Worm (Caenorhabditis elegans): ENCODE results near the gene F44E2.3.

Gene F44E2.3

DNA sequence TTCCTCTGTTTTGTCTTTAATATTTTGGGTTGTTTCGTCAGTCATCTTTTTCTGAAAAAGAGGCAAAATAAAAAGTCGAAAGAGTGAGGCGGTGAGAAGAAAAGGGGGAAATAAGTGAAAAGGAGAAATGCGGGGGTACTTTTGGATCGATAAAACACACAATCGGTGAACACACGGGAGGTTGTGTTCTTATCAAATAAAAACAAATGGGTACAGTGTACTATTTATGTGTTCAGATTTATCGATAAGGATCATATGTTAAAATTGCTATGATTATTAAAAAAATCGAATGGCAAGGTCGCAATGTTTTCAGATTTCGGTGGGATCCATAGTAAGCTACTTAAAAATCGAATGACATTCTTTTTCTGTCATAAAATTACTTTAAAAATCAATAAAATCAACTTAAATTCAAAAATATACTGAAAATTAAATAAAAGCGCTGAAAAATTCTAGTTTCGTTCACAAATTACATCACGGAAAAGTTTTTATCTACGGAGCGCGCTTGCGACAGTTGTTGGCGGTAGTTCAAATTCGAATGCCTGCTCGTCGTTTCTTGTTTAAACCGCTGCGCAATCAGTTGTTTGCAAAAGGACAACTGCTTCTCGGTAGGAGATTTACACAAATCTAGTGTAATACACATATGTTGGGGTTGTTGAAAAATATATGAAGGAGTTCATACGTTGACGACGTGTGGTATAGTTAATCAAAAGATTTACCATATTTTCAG is 19.7 kb downstream of the F44E2.3 start, which contains the start of gene prx-19 (continued):
- no peak for TF ChIP-seq elt-3 (tag; optimal IDR thresholded peaks at IDR 0.05)
- TF ChIP-seq unc-39 (tag; optimal IDR thresholded peaks at IDR 0.05), result no peak
- no peak for TF ChIP-seq ceh-82 (tag; optimal IDR thresholded peaks at IDR 0.05)
- no peak for TF ChIP-seq egl-27 (tag; optimal IDR thresholded peaks at IDR 0.05)
- no peak for TF ChIP-seq ztf-4 (tag; optimal IDR thresholded peaks at IDR 0.05)
- peak; percentile 79 for TF ChIP-seq unc-55 (GFP tag; optimal IDR thresholded peaks at IDR 0.05)
- no peak for TF ChIP-seq nhr-10 (tag; optimal IDR thresholded peaks at IDR 0.05)
- no peak for TF ChIP-seq fos-1 (tag; optimal IDR thresholded peaks at IDR 0.05)

- TF ChIP-seq lsy-2 (tag; optimal IDR thresholded peaks at IDR 0.05) (no peak), nhr-77 (tag; optimal IDR thresholded peaks at IDR 0.05) (no peak), nhr-23 (tag; optimal IDR thresholded peaks at IDR 0.05) (no peak), mab-5 (tag; optimal IDR thresholded peaks at IDR 0.05) (no peak), sma-9 (GFP tag; optimal IDR thresholded peaks at IDR 0.05) (no peak), sma-9 (tag; optimal IDR thresholded peaks at IDR 0.05) (no peak), ceh-82 (tag; optimal IDR thresholded peaks at IDR 0.05) (no peak), nhr-11 (tag; optimal IDR thresholded peaks at IDR 0.05) (no peak), lin-13 (GFP tag; optimal IDR thresholded peaks at IDR 0.05) (no peak), unc-39 (tag; optimal IDR thresholded peaks at IDR 0.05) (no peak)
These were observed 21.9 kb downstream of the F44E2.3 start, which contains the start of gene F54F2.7 for ce11 chrIII:8807246-8807645. TSS of gene F54F2.7 (minus strand) at chrIII:8807346.

DNA sequence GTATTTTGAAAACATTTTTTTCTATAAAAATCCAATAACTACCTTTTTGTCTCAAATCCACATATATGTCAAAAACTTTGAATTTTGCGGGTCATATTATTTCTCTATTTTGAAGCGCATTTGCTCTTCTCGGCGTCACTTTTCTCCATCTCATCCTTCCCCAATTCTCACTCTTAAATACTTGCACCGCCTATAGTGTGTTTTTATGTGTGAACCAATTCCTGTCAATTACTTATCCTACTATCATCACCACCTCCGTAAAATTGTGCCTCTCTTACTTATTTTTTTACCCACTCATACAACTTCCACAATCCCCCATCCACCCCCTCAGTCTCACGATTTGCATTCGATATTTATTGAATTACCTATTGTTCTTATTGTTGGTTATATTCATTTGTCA is 23.3 kb downstream of the F44E2.3 start:
- TF ChIP-seq sma-3 (GFP tag; optimal IDR thresholded peaks at IDR 0.05) (no peak), peb-1 (tag; optimal IDR thresholded peaks at IDR 0.05) (no peak), sem-4 (tag; optimal IDR thresholded peaks at IDR 0.05) (no peak), nhr-25 (tag; optimal IDR thresholded peaks at IDR 0.05) (no peak), lin-39 (tag; optimal IDR thresholded peaks at IDR 0.05) (no peak), zag-1 (tag; optimal IDR thresholded peaks at IDR 0.05) (no peak), elt-1 (tag; optimal IDR thresholded peaks at IDR 0.05) (no peak), blmp-1 (tag; optimal IDR thresholded peaks at IDR 0.05; ENCODE audit: insufficient read depth) (no peak), nhr-10 (tag; optimal IDR thresholded peaks at IDR 0.05) (no peak)

ce11 chrIII:8801864-8802818 is 27.0 kb downstream of the F44E2.3 start:
- peak; percentile 99 for TF ChIP-seq nhr-129 (tag; optimal IDR thresholded peaks at IDR 0.05)
- TF ChIP-seq nhr-6 (tag; optimal IDR thresholded peaks at IDR 0.05), result peak; percentile 97
- TF ChIP-seq ceh-16 (tag; optimal IDR thresholded peaks at IDR 0.05), result peak; percentile 90
- peak; percentile 96 for TF ChIP-seq sma-3 (GFP tag; optimal IDR thresholded peaks at IDR 0.05)
- peak; percentile 83 for TF ChIP-seq nhr-77 (tag; optimal IDR thresholded peaks at IDR 0.05)
- TF ChIP-seq lin-39 (tag; optimal IDR thresholded peaks at IDR 0.05), result peak; percentile 92
- no peak for TF ChIP-seq unc-39 (tag; optimal IDR thresholded peaks at IDR 0.05)
- peak; percentile 99 for TF ChIP-seq crh-2 (tag; optimal IDR thresholded peaks at IDR 0.05)
- no peak for TF ChIP-seq skn-1 (tag; optimal IDR thresholded peaks at IDR 0.05)
- peak; percentile 92 for TF ChIP-seq lin-11 (tag; optimal IDR thresholded peaks at IDR 0.05)
- TF ChIP-seq peb-1 (tag; optimal IDR thresholded peaks at IDR 0.05), result no peak
- TF ChIP-seq mbf-1 (tag; optimal IDR thresholded peaks at IDR 0.05), result no peak
- TF ChIP-seq snpc-4 (tag; optimal IDR thresholded peaks at IDR 0.05), result peak; percentile 85
- TF ChIP-seq mab-5 (tag; optimal IDR thresholded peaks at IDR 0.05), result peak; percentile 38
- peak; percentile 95 for TF ChIP-seq fos-1 (tag; optimal IDR thresholded peaks at IDR 0.05)
- peak; percentile 80 for TF ChIP-seq nhr-237 (tag; optimal IDR thresholded peaks at IDR 0.05)
- TF ChIP-seq nhr-11 (tag; optimal IDR thresholded peaks at IDR 0.05), result no peak
- TF ChIP-seq sem-4 (tag; optimal IDR thresholded peaks at IDR 0.05), result peak; percentile 96
- TF ChIP-seq aly-2 (tag; optimal IDR thresholded peaks at IDR 0.05), result no peak
- no peak for TF ChIP-seq nhr-23 (tag; optimal IDR thresholded peaks at IDR 0.05)
- no peak for TF ChIP-seq elt-3 (tag; optimal IDR thresholded peaks at IDR 0.05)
- no peak for TF ChIP-seq elt-1 (tag; optimal IDR thresholded peaks at IDR 0.05)
- peak; percentile 99 for TF ChIP-seq alr-1 (tag; optimal IDR thresholded peaks at IDR 0.05)
- peak; percentile 86 for TF ChIP-seq unc-62 (GFP tag; optimal IDR thresholded peaks at IDR 0.05)
- TF ChIP-seq ceh-82 (tag; optimal IDR thresholded peaks at IDR 0.05), result peak; percentile 71
- TF ChIP-seq ztf-1 (GFP tag; conservative IDR thresholded peaks at IDR 0.05), result no peak
- peak; percentile 98 for TF ChIP-seq sma-9 (GFP tag; optimal IDR thresholded peaks at IDR 0.05)
- peak; percentile 85 for TF ChIP-seq sma-9 (tag; optimal IDR thresholded peaks at IDR 0.05)
- TF ChIP-seq ama-1 (optimal IDR thresholded peaks at IDR 0.05), result peak; percentile 76
- peak; percentile 92 for TF ChIP-seq Y55F3AM.14 (GFP tag; optimal IDR thresholded peaks at IDR 0.05)
- TF ChIP-seq gmeb-1 (tag; optimal IDR thresholded peaks at IDR 0.05), result peak; percentile 81
- no peak for TF ChIP-seq nhr-12 (tag; optimal IDR thresholded peaks at IDR 0.05)
- no peak for TF ChIP-seq R02D3.7 (tag; optimal IDR thresholded peaks at IDR 0.05)
- no peak for TF ChIP-seq dmd-4 (tag; optimal IDR thresholded peaks at IDR 0.05)

Measured in whole organism, L2 larva.